Worm (Caenorhabditis elegans) whole organism, young adult: ENCODE data around the gene mpst-4.

ENCODE experiments used
- B0019.2 ChIP-seq: fragments of 200-800 bp; sonication (Bioruptor generic); conservative IDR thresholded peaks from 2 replicates; pipeline ENCODE4 v1.3.6; 2022; ENCODE audit warnings: missing genetic modification reagents, missing genetic modification characterization, missing compliant biosample characterization
- B0035.1 ChIP-seq: sonication (generic microtip); optimal IDR thresholded peaks from 2 replicates; lab custom pipeline; 2016; ENCODE audit warnings: missing genetic modification characterization, mild to moderate bottlenecking, missing compliant biosample characterization, missing genotype, missing genetic modification reagents
- B0336.3 ChIP-seq: fragments of 200-800 bp; sonication (Bioruptor generic); IDR thresholded peaks from 2 replicates; pipeline ENCODE4 v1.3.6; 2022; ENCODE audit warnings: missing genetic modification characterization, missing compliant biosample characterization
- C17E4.6 ChIP-seq: fragments of 200-800 bp; sonication (Bioruptor generic); IDR thresholded peaks from 2 replicates; pipeline ENCODE4 v1.3.6; 2022; ENCODE audit warnings: missing genetic modification reagents, missing genetic modification characterization, missing compliant biosample characterization
- F33H1.4 ChIP-seq: fragments of 200-800 bp; sonication (Bioruptor generic); IDR thresholded peaks from 2 replicates; pipeline ENCODE4 v1.3.6; 2022; ENCODE audit warnings: missing genetic modification reagents, missing genetic modification characterization, missing compliant biosample characterization
- F39B2.1 ChIP-seq: fragments of 200-800 bp; sonication (Bioruptor generic); IDR thresholded peaks from 2 replicates; pipeline ENCODE4 v1.3.6; 2022; ENCODE audit warnings: missing genetic modification reagents, missing genetic modification characterization, missing compliant biosample characterization
- Y53F4B.3 ChIP-seq: fragments of 200-800 bp; sonication (Bioruptor generic); IDR thresholded peaks from 2 replicates; pipeline ENCODE4 v1.3.6; 2022; ENCODE audit warnings: missing genetic modification reagents, missing genetic modification characterization, missing compliant biosample characterization
- Y56A3A.18 ChIP-seq: fragments of 200-800 bp; sonication (Bioruptor generic); IDR thresholded peaks from 2 replicates; pipeline ENCODE4 v1.3.6; 2022; ENCODE audit warnings: missing genetic modification reagents, missing genetic modification characterization, missing compliant biosample characterization
- ama-1 ChIP-seq, 3 experiments: fragments of 150-350 bp in 1 of 3; sonication (generic microtip) in 2 of 3; optimal IDR thresholded peaks; 2 replicates each; lab custom pipeline; 2014 to 2018; ENCODE audit warnings: missing biosample characterization in 2 of 3, missing genetic modification characterization in 2 of 3, missing genetic modification reagents in 2 of 3
- aptf-2 ChIP-seq: fragments of 200-800 bp; sonication (Bioruptor generic); conservative IDR thresholded peaks from 2 replicates; pipeline ENCODE4 v1.3.6; 2022; ENCODE audit warnings: missing genetic modification reagents, missing genetic modification characterization, missing compliant biosample characterization
- attf-6 ChIP-seq: fragments of 200-800 bp; sonication (Bioruptor generic); IDR thresholded peaks from 2 replicates; pipeline ENCODE4 v1.3.6; 2022; ENCODE audit warnings: missing genetic modification reagents, missing genetic modification characterization, missing compliant biosample characterization
- cebp-1 ChIP-seq, 2 experiments: fragments of 200-800 bp in 1 of 2; sonication (Bioruptor generic) in 1 of 2; sonication (generic microtip) in 1 of 2; IDR thresholded peaks in 1 of 2; optimal IDR thresholded peaks in 1 of 2; 2 replicates each; pipeline versions ENCODE4 v1.3.6 to Lab custom; 2017 to 2022; ENCODE audit warnings: missing compliant biosample characterization in 2 of 2, missing genetic modification characterization in 2 of 2, mild to moderate bottlenecking in 1 of 2, missing genetic modification reagents in 1 of 2, moderate library complexity in 1 of 2
- ceh-58 ChIP-seq: fragments of 200-800 bp; sonication (Bioruptor generic); IDR thresholded peaks from 2 replicates; pipeline ENCODE4 v1.3.6; 2022; ENCODE audit warnings: missing genetic modification characterization, missing compliant biosample characterization
- die-1 ChIP-seq: sonication (generic microtip); optimal IDR thresholded peaks from 2 replicates; lab custom pipeline; 2016; ENCODE audit warnings: missing genotype, mild to moderate bottlenecking, missing genetic modification characterization, missing compliant biosample characterization
- dpff-1 ChIP-seq: sonication (generic microtip); optimal IDR thresholded peaks from 2 replicates; lab custom pipeline; 2017; ENCODE audit warnings: mild to moderate bottlenecking, missing genetic modification characterization, missing compliant biosample characterization
- dpl-1 ChIP-seq: fragments of 150-350 bp; optimal IDR thresholded peaks from 2 replicates; lab custom pipeline; 2014; ENCODE audit warnings: missing biosample characterization, missing genetic modification reagents, missing genetic modification characterization
- efl-1 ChIP-seq: fragments of 150-350 bp; optimal IDR thresholded peaks from 2 replicates; lab custom pipeline; 2014; ENCODE audit warnings: missing biosample characterization, missing genetic modification reagents, missing genetic modification characterization
- ekl-4 ChIP-seq: fragments of 200-800 bp; sonication (Bioruptor generic); IDR thresholded peaks from 2 replicates; pipeline ENCODE4 v1.3.6; 2022; ENCODE audit warnings: missing genetic modification reagents, missing genetic modification characterization, missing compliant biosample characterization
- ets-4 ChIP-seq: fragments of 200-800 bp; sonication (Bioruptor generic); optimal IDR thresholded peaks from 2 replicates; lab custom pipeline; 2018; ENCODE audit warnings: mild to moderate bottlenecking, missing genetic modification characterization, missing compliant biosample characterization
- fkh-3 ChIP-seq: sonication (generic microtip); optimal IDR thresholded peaks from 2 replicates; lab custom pipeline; 2016; ENCODE audit warnings: mild to moderate bottlenecking, missing genetic modification characterization, missing compliant biosample characterization
- gei-17 ChIP-seq: fragments of 200-800 bp; sonication (Bioruptor generic); optimal IDR thresholded peaks from 2 replicates; lab custom pipeline; 2018; ENCODE audit warnings: mild to moderate bottlenecking, missing genetic modification characterization, missing compliant biosample characterization
- him-1 ChIP-seq: sonication (generic microtip); optimal IDR thresholded peaks from 2 replicates; lab custom pipeline; 2016; ENCODE audit warnings: missing genotype, missing genetic modification reagents, missing genetic modification characterization, missing compliant biosample characterization
- hsf-1 ChIP-seq: fragments of 200-800 bp; sonication (Bioruptor generic); IDR thresholded peaks from 2 replicates; pipeline ENCODE4 v1.3.6; 2022; ENCODE audit warnings: missing genetic modification reagents, missing genetic modification characterization, missing compliant biosample characterization
- lin-26 ChIP-seq: fragments of 200-800 bp; sonication (Bioruptor generic); IDR thresholded peaks from 2 replicates; pipeline ENCODE4 v1.3.6; 2022; ENCODE audit warnings: missing genetic modification reagents, missing genetic modification characterization, missing compliant biosample characterization
- lin-40 ChIP-seq: sonication (generic microtip); optimal IDR thresholded peaks from 2 replicates; lab custom pipeline; 2016; ENCODE audit warnings: missing genetic modification characterization, mild to moderate bottlenecking, missing compliant biosample characterization, missing genotype, missing genetic modification reagents
- lsl-1 ChIP-seq: fragments of 200-800 bp; sonication (Bioruptor generic); optimal IDR thresholded peaks from 2 replicates; lab custom pipeline; 2018; ENCODE audit warnings: mild to moderate bottlenecking, missing genetic modification characterization, moderate library complexity, missing compliant biosample characterization
- lsy-27 ChIP-seq: sonication (generic microtip); optimal IDR thresholded peaks from 2 replicates; lab custom pipeline; 2017; ENCODE audit warnings: missing genetic modification characterization, mild to moderate bottlenecking, missing compliant biosample characterization, antibody characterized with exemption, missing genotype, borderline replicate concordance; ENCODE audit not compliant: insufficient read depth
- madf-10 ChIP-seq: sonication (generic microtip); optimal IDR thresholded peaks from 2 replicates; lab custom pipeline; 2016; ENCODE audit warnings: mild to moderate bottlenecking, missing genetic modification characterization, missing compliant biosample characterization
- madf-3 ChIP-seq: fragments of 200-800 bp; sonication (Bioruptor generic); IDR thresholded peaks from 2 replicates; pipeline ENCODE4 v1.3.6; 2022; ENCODE audit warnings: missing genetic modification reagents, missing genetic modification characterization, missing compliant biosample characterization
- madf-6 ChIP-seq: fragments of 200-800 bp; sonication (Bioruptor generic); IDR thresholded peaks from 2 replicates; pipeline ENCODE4 v1.3.6; 2022; ENCODE audit warnings: missing genetic modification reagents, missing genetic modification characterization, missing compliant biosample characterization
- mcd-1 ChIP-seq: fragments of 200-800 bp; sonication (Bioruptor generic); IDR thresholded peaks from 2 replicates; pipeline ENCODE4 v1.3.6; 2022; ENCODE audit warnings: missing genetic modification reagents, missing genetic modification characterization, missing compliant biosample characterization
- mxl-1 ChIP-seq: sonication (generic microtip); optimal IDR thresholded peaks from 2 replicates; lab custom pipeline; 2016; ENCODE audit warnings: missing genetic modification characterization, missing compliant biosample characterization
- nfyb-1 ChIP-seq: fragments of 200-800 bp; sonication (Bioruptor generic); IDR thresholded peaks from 2 replicates; pipeline ENCODE4 v1.3.6; 2022; ENCODE audit warnings: missing genetic modification reagents, missing genetic modification characterization, missing compliant biosample characterization
- nhr-80 ChIP-seq: sonication (generic microtip); optimal IDR thresholded peaks from 2 replicates; lab custom pipeline; 2016; ENCODE audit warnings: missing genetic modification characterization, missing compliant biosample characterization
- nhr-90 ChIP-seq: sonication (generic microtip); optimal IDR thresholded peaks from 2 replicates; lab custom pipeline; 2016; ENCODE audit warnings: missing genotype, mild to moderate bottlenecking, missing genetic modification characterization, missing compliant biosample characterization
- rpc-1 ChIP-seq, 2 experiments: fragments of 150-350 bp in 1 of 2; sonication (generic microtip) in 1 of 2; optimal IDR thresholded peaks; 2 replicates each; lab custom pipeline; 2014 to 2018; ENCODE audit warnings: missing biosample characterization in 1 of 2, missing genetic modification characterization in 1 of 2, missing genetic modification reagents in 1 of 2, missing genotype in 1 of 2
- snpc-1.3 ChIP-seq: sonication (generic microtip); optimal IDR thresholded peaks from 2 replicates; lab custom pipeline; 2017; ENCODE audit warnings: missing genetic modification characterization, mild to moderate bottlenecking, missing compliant biosample characterization, antibody characterized with exemption, moderate library complexity, missing genotype, missing genetic modification reagents; ENCODE audit not compliant: insufficient read depth
- snpc-4 ChIP-seq, 5 experiments: fragments of 150-350 bp in 1 of 5; sonication (generic microtip) in 4 of 5; optimal IDR thresholded peaks; 2 replicates each; lab custom pipeline; 2014 to 2018; ENCODE audit warnings: missing genetic modification characterization in 5 of 5, missing biosample characterization in 3 of 5, antibody characterized with exemption in 2 of 5, mild to moderate bottlenecking in 2 of 5, missing compliant biosample characterization in 2 of 5, missing genotype in 2 of 5, moderate library complexity in 2 of 5, missing genetic modification reagents in 1 of 5
- ztf-22 ChIP-seq: fragments of 200-800 bp; sonication (Bioruptor generic); optimal IDR thresholded peaks from 2 replicates; lab custom pipeline; 2018; ENCODE audit warnings: mild to moderate bottlenecking, missing genetic modification characterization, moderate library complexity, missing compliant biosample characterization
- ztf-26 ChIP-seq: sonication (generic microtip); optimal IDR thresholded peaks from 2 replicates; lab custom pipeline; 2017; ENCODE audit warnings: missing genetic modification characterization, missing compliant biosample characterization
- ztf-28 ChIP-seq: fragments of 200-800 bp; sonication (Bioruptor generic); IDR thresholded peaks from 2 replicates; pipeline ENCODE4 v1.3.6; 2022; ENCODE audit warnings: missing genetic modification reagents, missing genetic modification characterization, missing compliant biosample characterization
- ztf-6 ChIP-seq: fragments of 200-800 bp; sonication (Bioruptor generic); IDR thresholded peaks from 2 replicates; pipeline ENCODE4 v1.3.6; 2022; ENCODE audit warnings: missing genetic modification reagents, missing genetic modification characterization, missing compliant biosample characterization

mpst-4 gene

ce11 chrII:4902035-4902434 is 38.8 kb upstream of the mpst-4 start, which contains the start of gene R05F9.9 (continued):
- no peak for TF ChIP-seq die-1 (tag; lab: Kevin White, UChicago)
- peak; percentile 37 for TF ChIP-seq ztf-26 (tag; lab: Kevin White, UChicago)
- peak; percentile 27 for TF ChIP-seq mxl-1 (tag; lab: Kevin White, UChicago)
- TF ChIP-seq snpc-4 (GFP tag; optimal IDR thresholded peaks at IDR 0.05; lab: Kevin White, UChicago): no peak
- peak in 2 of 4 experiments; percentile 23 to 50 for TF ChIP-seq snpc-4 (tag; optimal IDR thresholded peaks at IDR 0.05; lab: Kevin White, UChicago)
- TF ChIP-seq nfyb-1 (GFP tag; lab: Robert Waterston, UW): peak; percentile 52
- peak; percentile 10 for TF ChIP-seq nhr-90 (tag; lab: Kevin White, UChicago)
- TF ChIP-seq aptf-2 (GFP tag; lab: Robert Waterston, UW): no peak
- peak; percentile 8 for TF ChIP-seq lin-40 (tag; lab: Kevin White, UChicago)
- TF ChIP-seq B0336.3: peak; percentile 41; the same call in 1 of the 2 replicates
- TF ChIP-seq efl-1 (GFP tag; lab: Kevin White, UChicago): peak; percentile 39
- no peak for TF ChIP-seq lsy-27 (tag; lab: Kevin White, UChicago)
- TF ChIP-seq Y53F4B.3 (GFP tag; lab: Robert Waterston, UW): no peak
- no peak for TF ChIP-seq ceh-58 (GFP tag; lab: Robert Waterston, UW)
- no peak for TF ChIP-seq Y56A3A.18 (GFP tag; lab: Robert Waterston, UW)
- TF ChIP-seq B0019.2 (GFP tag; lab: Robert Waterston, UW): no peak
- TF ChIP-seq snpc-1.3 (tag; lab: Kevin White, UChicago): peak; percentile 8
- no peak for TF ChIP-seq ztf-22 (GFP tag; lab: Kevin White, UChicago)
- TF ChIP-seq ztf-6: no peak
- 0 out of 2 replicates have a peak, but pooled peaks have one; percentile 1 for TF ChIP-seq madf-3 (GFP tag; lab: Robert Waterston, UW)
- TF ChIP-seq ztf-28: no peak
- no peak for TF ChIP-seq fkh-3 (tag; lab: Kevin White, UChicago)
- peak; percentile 6; the same call in 1 of the 2 replicates for TF ChIP-seq F33H1.4 (GFP tag; lab: Robert Waterston, UW)
- no peak for TF ChIP-seq dpff-1 (tag; lab: Kevin White, UChicago)
- TF ChIP-seq madf-6: peak; percentile 51
- no peak for TF ChIP-seq ets-4
- TF ChIP-seq ekl-4 (GFP tag; lab: Robert Waterston, UW): peak; percentile 50
- no peak for TF ChIP-seq rpc-1 (optimal IDR thresholded peaks at IDR 0.05; lab: Kevin White, UChicago)
- TF ChIP-seq rpc-1 (tag; optimal IDR thresholded peaks at IDR 0.05; lab: Kevin White, UChicago): no peak
- no peak for TF ChIP-seq attf-6 (GFP tag; lab: Robert Waterston, UW)
- TF ChIP-seq ama-1 (optimal IDR thresholded peaks at IDR 0.05; lab: Kevin White, UChicago): peak; percentile 64
- no peak for TF ChIP-seq ama-1 (GFP tag; optimal IDR thresholded peaks at IDR 0.05; lab: Kevin White, UChicago)
- no peak for TF ChIP-seq dpl-1
- no peak for TF ChIP-seq C17E4.6 (GFP tag; lab: Robert Waterston, UW)
- 0 out of 2 replicates have a peak, but pooled peaks have one; percentile 15 for TF ChIP-seq F39B2.1
- peak; percentile 66 for TF ChIP-seq hsf-1 (GFP tag; lab: Robert Waterston, UW)
- peak; percentile 17 for TF ChIP-seq nhr-80 (tag; lab: Kevin White, UChicago)
- TF ChIP-seq lin-26 (GFP tag; lab: Robert Waterston, UW): no peak
- TF ChIP-seq lsl-1 (GFP tag; lab: Kevin White, UChicago): peak; percentile 25
- TF ChIP-seq cebp-1 (GFP tag; IDR thresholded peaks at IDR 0.05; lab: Robert Waterston, UW): no peak
- TF ChIP-seq cebp-1 (tag; optimal IDR thresholded peaks at IDR 0.05; lab: Kevin White, UChicago): peak; percentile 57
- TF ChIP-seq him-1 (tag; lab: Kevin White, UChicago): no peak
- TF ChIP-seq gei-17 (GFP tag; lab: Kevin White, UChicago): peak; percentile 28
- no peak for TF ChIP-seq B0035.1 (tag; lab: Kevin White, UChicago)
- peak; percentile 21 for TF ChIP-seq madf-10 (tag; lab: Kevin White, UChicago)
- peak; percentile 52; the same call in 1 of the 2 replicates for TF ChIP-seq mcd-1 (GFP tag; lab: Robert Waterston, UW)
- TF ChIP-seq, all 124 proteins: peak for 34
